Worm (Caenorhabditis elegans): ENCODE measurements around the gene lin-26.
A peak's percentile ranks its signal among the peaks of the same experiment; 100 is the strongest.

lin-26 gene

ce11 chrII:7642016-7642653 lies 39.9 kb upstream of the lin-26 start:
- TF ChIP-seq nhr-237 (tag; optimal IDR thresholded peaks at IDR 0.05) (no peak), snpc-4 (tag; optimal IDR thresholded peaks at IDR 0.05) (peak; percentile 53), sma-3 (GFP tag; optimal IDR thresholded peaks at IDR 0.05) (no peak), alr-1 (tag; optimal IDR thresholded peaks at IDR 0.05) (no peak), ama-1 (optimal IDR thresholded peaks at IDR 0.05) (no peak), mab-5 (tag; optimal IDR thresholded peaks at IDR 0.05) (peak; percentile 67), peb-1 (tag; optimal IDR thresholded peaks at IDR 0.05) (no peak), ceh-16 (tag; optimal IDR thresholded peaks at IDR 0.05) (no peak), ZK546.5 (tag; optimal IDR thresholded peaks at IDR 0.05) (no peak), lsy-2 (tag; optimal IDR thresholded peaks at IDR 0.05) (peak; percentile 12 to 79), fos-1 (tag; optimal IDR thresholded peaks at IDR 0.05) (no peak), unc-55 (GFP tag; optimal IDR thresholded peaks at IDR 0.05) (peak; percentile 72), mbf-1 (tag; optimal IDR thresholded peaks at IDR 0.05) (no peak), unc-39 (tag; optimal IDR thresholded peaks at IDR 0.05) (no peak), nhr-11 (tag; optimal IDR thresholded peaks at IDR 0.05) (no peak), F13H6.1 (tag; optimal IDR thresholded peaks at IDR 0.05) (peak; percentile 96), ztf-11 (tag; optimal IDR thresholded peaks at IDR 0.05) (no peak), zag-1 (tag; optimal IDR thresholded peaks at IDR 0.05) (peak; percentile 89), crh-2 (tag; optimal IDR thresholded peaks at IDR 0.05) (peak; percentile 71), aly-2 (tag; optimal IDR thresholded peaks at IDR 0.05) (no peak), gmeb-1 (tag; optimal IDR thresholded peaks at IDR 0.05) (no peak), ztf-4 (tag; optimal IDR thresholded peaks at IDR 0.05) (peak; percentile 32), lin-11 (tag; optimal IDR thresholded peaks at IDR 0.05) (peak; percentile 61), nhr-23 (tag; optimal IDR thresholded peaks at IDR 0.05) (no peak), unc-62 (GFP tag; optimal IDR thresholded peaks at IDR 0.05) (no peak), egl-27 (tag; optimal IDR thresholded peaks at IDR 0.05) (peak; percentile 19), nhr-10 (tag; optimal IDR thresholded peaks at IDR 0.05) (no peak), R02D3.7 (tag; optimal IDR thresholded peaks at IDR 0.05) (no peak), mdl-1 (tag; optimal IDR thresholded peaks at IDR 0.05) (peak; percentile 81 to 84), ceh-82 (tag; optimal IDR thresholded peaks at IDR 0.05) (peak; percentile 46), skn-1 (tag; optimal IDR thresholded peaks at IDR 0.05) (no peak), lin-39 (tag; optimal IDR thresholded peaks at IDR 0.05) (no peak), dmd-4 (tag; optimal IDR thresholded peaks at IDR 0.05) (no peak), nhr-129 (tag; optimal IDR thresholded peaks at IDR 0.05) (peak; percentile 87), C34F6.9 (tag; optimal IDR thresholded peaks at IDR 0.05) (peak; percentile 83), nhr-77 (tag; optimal IDR thresholded peaks at IDR 0.05) (no peak), elt-1 (tag; optimal IDR thresholded peaks at IDR 0.05) (no peak), nhr-21 (tag; optimal IDR thresholded peaks at IDR 0.05) (peak; percentile 6), lin-13 (GFP tag; optimal IDR thresholded peaks at IDR 0.05) (peak; percentile 33), sma-9 (GFP tag; optimal IDR thresholded peaks at IDR 0.05) (peak; percentile 76), sma-9 (tag; optimal IDR thresholded peaks at IDR 0.05) (no peak), nhr-12 (tag; optimal IDR thresholded peaks at IDR 0.05) (no peak), ztf-1 (GFP tag; conservative IDR thresholded peaks at IDR 0.05) (no peak), elt-3 (tag; optimal IDR thresholded peaks at IDR 0.05) (no peak), nhr-6 (tag; optimal IDR thresholded peaks at IDR 0.05) (peak; percentile 76), sem-4 (tag; optimal IDR thresholded peaks at IDR 0.05) (peak; percentile 71), blmp-1 (tag; optimal IDR thresholded peaks at IDR 0.05; ENCODE audit: insufficient read depth) (no peak), nhr-25 (tag; optimal IDR thresholded peaks at IDR 0.05) (no peak), Y55F3AM.14 (GFP tag; optimal IDR thresholded peaks at IDR 0.05) (peak; percentile 64)
